Worm (Caenorhabditis elegans) whole organism, L2 larva: ENCODE results near the gene srj-8.
A peak's percentile ranks its signal among the peaks of the same experiment; 100 is the strongest.

Source experiments
- C34F6.9 ChIP-seq: fragments of 150-350 bp; optimal IDR thresholded peaks from 2 replicates; lab custom pipeline; 2014; ENCODE audit warnings: missing biosample characterization, missing genetic modification characterization
- F13H6.1 ChIP-seq: sonication (generic microtip); optimal IDR thresholded peaks from 2 replicates; lab custom pipeline; 2016; ENCODE audit warnings: missing genetic modification characterization, missing compliant biosample characterization
- R02D3.7 ChIP-seq: fragments of 150-350 bp; optimal IDR thresholded peaks from 2 replicates; lab custom pipeline; 2014; ENCODE audit warnings: missing biosample characterization, missing genetic modification characterization
- ZK546.5 ChIP-seq: sonication (generic microtip); optimal IDR thresholded peaks from 2 replicates; lab custom pipeline; 2017; ENCODE audit warnings: missing biosample characterization, missing genetic modification characterization
- aly-2 ChIP-seq: fragments of 150-350 bp; optimal IDR thresholded peaks from 2 replicates; lab custom pipeline; 2014; ENCODE audit warnings: missing biosample characterization, missing genetic modification characterization
- ama-1 ChIP-seq: fragments of 150-350 bp; optimal IDR thresholded peaks from 2 replicates; lab custom pipeline; 2018; ENCODE audit warnings: inconsistent platforms
- blmp-1 ChIP-seq: sonication (generic microtip); optimal IDR thresholded peaks from 2 replicates; lab custom pipeline; 2017; ENCODE audit warnings: missing genetic modification characterization, mild to moderate bottlenecking, missing compliant biosample characterization, antibody characterized with exemption, moderate library complexity; ENCODE audit not compliant: insufficient read depth
- ceh-16 ChIP-seq: fragments of 150-350 bp; optimal IDR thresholded peaks from 2 replicates; lab custom pipeline; 2014; ENCODE audit warnings: missing biosample characterization, missing genetic modification characterization
- ceh-82 ChIP-seq: fragments of 150-350 bp; optimal IDR thresholded peaks from 2 replicates; lab custom pipeline; 2014; ENCODE audit warnings: missing biosample characterization, missing genetic modification characterization
- egl-27 ChIP-seq: sonication (generic microtip); optimal IDR thresholded peaks from 3 replicates; lab custom pipeline; 2017; ENCODE audit warnings: missing biosample characterization, missing genetic modification reagents, missing genetic modification characterization
- elt-1 ChIP-seq: fragments of 150-350 bp; optimal IDR thresholded peaks from 2 replicates; lab custom pipeline; 2014; ENCODE audit warnings: missing biosample characterization, missing genetic modification characterization
- fos-1 ChIP-seq: fragments of 150-350 bp; optimal IDR thresholded peaks from 2 replicates; lab custom pipeline; 2014; ENCODE audit warnings: missing biosample characterization, missing genetic modification characterization
- gmeb-1 ChIP-seq: fragments of 150-350 bp; optimal IDR thresholded peaks from 2 replicates; lab custom pipeline; 2014; ENCODE audit warnings: missing biosample characterization, missing genetic modification characterization
- lin-11 ChIP-seq: fragments of 150-350 bp; sonication (generic microtip); optimal IDR thresholded peaks from 2 replicates; lab custom pipeline; 2014; ENCODE audit warnings: missing biosample characterization, missing genetic modification characterization, inconsistent platforms, mixed read lengths
- lin-13 ChIP-seq: fragments of 150-350 bp; optimal IDR thresholded peaks from 2 replicates; lab custom pipeline; 2014; ENCODE audit warnings: missing biosample characterization, missing genetic modification reagents, missing genetic modification characterization
- lin-39 ChIP-seq: fragments of 150-350 bp; optimal IDR thresholded peaks from 2 replicates; lab custom pipeline; 2014; ENCODE audit warnings: missing biosample characterization, missing genetic modification reagents, missing genetic modification characterization
- lsy-2 ChIP-seq, 2 experiments: fragments of 150-350 bp in 1 of 2; sonication (generic microtip) in 1 of 2; optimal IDR thresholded peaks; 2 replicates each; lab custom pipeline; 2014 to 2017; ENCODE audit warnings: missing biosample characterization in 2 of 2, missing genetic modification characterization in 2 of 2
- mab-5 ChIP-seq: fragments of 150-350 bp; optimal IDR thresholded peaks from 2 replicates; lab custom pipeline; 2014; ENCODE audit warnings: missing biosample characterization, missing genetic modification characterization
- mbf-1 ChIP-seq: sonication (generic microtip); optimal IDR thresholded peaks from 2 replicates; lab custom pipeline; 2017; ENCODE audit warnings: missing biosample characterization, missing genetic modification characterization
- nhr-11 ChIP-seq: fragments of 150-350 bp; optimal IDR thresholded peaks from 2 replicates; lab custom pipeline; 2014; ENCODE audit warnings: missing biosample characterization, missing genetic modification characterization
- nhr-129 ChIP-seq: fragments of 150-350 bp; optimal IDR thresholded peaks from 2 replicates; lab custom pipeline; 2014; ENCODE audit warnings: missing biosample characterization, missing genetic modification characterization
- nhr-21 ChIP-seq: fragments of 150-350 bp; optimal IDR thresholded peaks from 2 replicates; lab custom pipeline; 2014; ENCODE audit warnings: missing biosample characterization, missing genetic modification characterization
- nhr-23 ChIP-seq: fragments of 150-350 bp; optimal IDR thresholded peaks from 2 replicates; lab custom pipeline; 2014; ENCODE audit warnings: missing biosample characterization, missing genetic modification reagents, missing genetic modification characterization
- nhr-237 ChIP-seq: fragments of 150-350 bp; optimal IDR thresholded peaks from 2 replicates; lab custom pipeline; 2014; ENCODE audit warnings: missing biosample characterization, missing genetic modification characterization
- nhr-6 ChIP-seq: fragments of 150-350 bp; optimal IDR thresholded peaks from 2 replicates; lab custom pipeline; 2014; ENCODE audit warnings: missing biosample characterization, missing genetic modification characterization
- nhr-77 ChIP-seq: fragments of 150-350 bp; optimal IDR thresholded peaks from 2 replicates; lab custom pipeline; 2014; ENCODE audit warnings: missing biosample characterization, missing genetic modification characterization
- peb-1 ChIP-seq: fragments of 150-350 bp; optimal IDR thresholded peaks from 2 replicates; lab custom pipeline; 2014; ENCODE audit warnings: missing biosample characterization, missing genetic modification characterization
- sem-4 ChIP-seq: fragments of 150-350 bp; optimal IDR thresholded peaks from 2 replicates; lab custom pipeline; 2014; ENCODE audit warnings: missing biosample characterization, missing genetic modification reagents, missing genetic modification characterization
- sma-3 ChIP-seq: sonication (generic microtip); optimal IDR thresholded peaks from 2 replicates; lab custom pipeline; 2016; ENCODE audit warnings: missing genetic modification reagents, missing genetic modification characterization, missing compliant biosample characterization
- sma-9 ChIP-seq, 2 experiments: fragments of 150-350 bp in 1 of 2; sonication (generic microtip) in 1 of 2; optimal IDR thresholded peaks; 2 replicates each; lab custom pipeline; 2014 to 2016; ENCODE audit warnings: missing genetic modification characterization in 2 of 2, mild to moderate bottlenecking in 1 of 2, missing biosample characterization in 1 of 2, missing compliant biosample characterization in 1 of 2, missing genetic modification reagents in 1 of 2, moderate library complexity in 1 of 2
- unc-39 ChIP-seq: fragments of 150-350 bp; optimal IDR thresholded peaks from 2 replicates; lab custom pipeline; 2014; ENCODE audit warnings: missing biosample characterization, missing genetic modification characterization
- unc-55 ChIP-seq: fragments of 150-350 bp; sonication (generic microtip); optimal IDR thresholded peaks from 3 replicates; lab custom pipeline; 2014; ENCODE audit warnings: missing biosample characterization, missing genetic modification reagents, missing genetic modification characterization
- zag-1 ChIP-seq: fragments of 150-350 bp; optimal IDR thresholded peaks from 2 replicates; lab custom pipeline; 2014; ENCODE audit warnings: missing biosample characterization, missing genetic modification characterization
- ztf-1 ChIP-seq: fragments of 200-800 bp; sonication (Bioruptor generic); conservative IDR thresholded peaks from 2 replicates; pipeline ENCODE4 v1.3.6; 2022; ENCODE audit warnings: missing genetic modification characterization, missing compliant biosample characterization
- ztf-4 ChIP-seq: fragments of 150-350 bp; optimal IDR thresholded peaks from 2 replicates; lab custom pipeline; 2014; ENCODE audit warnings: missing biosample characterization, missing genetic modification characterization

The srj-8 gene

DNA sequence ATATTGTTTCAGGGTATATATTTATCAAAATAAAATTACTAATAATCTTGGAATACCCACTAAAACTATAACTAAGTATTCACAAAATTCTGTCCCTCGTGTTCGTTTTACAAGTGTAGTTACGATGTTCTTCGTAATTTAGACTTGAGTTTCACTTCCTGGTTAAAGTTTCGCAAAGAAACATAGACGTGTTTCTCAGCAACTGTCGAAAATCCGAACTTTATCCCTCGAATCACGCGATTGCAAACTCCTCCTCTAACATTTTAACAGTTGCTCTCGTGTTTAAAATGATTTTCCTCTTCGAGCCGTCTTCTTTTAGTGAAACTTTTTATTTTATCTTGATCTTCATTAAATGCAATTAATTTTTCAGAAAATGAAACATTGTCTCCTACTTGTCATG is 32.4 kb downstream of the srj-8 start, which contains the start of gene T28A11.2:
Gene T28A11.2, plus strand, starts transcription at position 371 of the 400 bp plus-strand sequence.
- TF ChIP-seq lin-11 (tag; lab: Kevin White, UChicago) (no peak), F13H6.1 (tag; lab: Kevin White, UChicago) (peak; percentile 50), unc-55 (no peak), nhr-23 (tag; lab: Kevin White, UChicago) (no peak), ztf-4 (tag; lab: Kevin White, UChicago) (no peak), sma-9 (GFP tag; optimal IDR thresholded peaks at IDR 0.05; lab: Kevin White, UChicago) (peak; percentile 71), sma-9 (tag; optimal IDR thresholded peaks at IDR 0.05; lab: Kevin White, UChicago) (no peak), nhr-11 (tag; lab: Kevin White, UChicago) (no peak), blmp-1 (tag; lab: Kevin White, UChicago) (no peak), lsy-2 (tag; optimal IDR thresholded peaks at IDR 0.05; lab: Kevin White, UChicago) (no peak), aly-2 (tag; lab: Kevin White, UChicago) (no peak), sem-4 (peak; percentile 8), nhr-129 (tag; lab: Kevin White, UChicago) (no peak), ceh-16 (tag; lab: Kevin White, UChicago) (no peak), ama-1 (lab: Kevin White, UChicago) (no peak), fos-1 (tag; lab: Kevin White, UChicago) (no peak), mbf-1 (tag; lab: Kevin White, UChicago) (no peak)

DNA sequence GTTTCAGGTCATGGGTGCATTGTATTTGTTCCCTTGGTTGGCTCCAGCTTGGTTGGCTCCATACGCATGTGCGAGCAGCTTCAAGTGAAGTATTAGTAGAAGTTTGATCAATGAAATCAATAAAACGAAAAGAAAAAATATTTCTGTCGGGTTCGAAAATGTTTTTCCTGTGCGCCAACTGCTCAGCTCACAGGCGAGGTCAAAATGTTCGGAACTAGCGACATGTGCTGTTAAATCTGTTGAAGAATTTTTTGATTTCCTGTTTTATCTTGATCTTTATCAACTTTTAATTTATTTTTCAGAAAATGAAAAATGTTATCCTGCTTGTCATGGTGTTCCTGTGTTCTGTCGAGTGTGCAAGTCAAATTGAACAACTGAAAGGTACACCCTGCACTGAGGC is 33.9 kb downstream of the srj-8 start, which contains the start of gene T28A11.25:
Gene T28A11.25, plus strand, starts transcription at position 301 of the 400 bp plus-strand sequence.
- TF ChIP-seq sma-9 (GFP tag; optimal IDR thresholded peaks at IDR 0.05; lab: Kevin White, UChicago) = peak; percentile 64
- TF ChIP-seq sma-9 (tag; optimal IDR thresholded peaks at IDR 0.05; lab: Kevin White, UChicago) = no peak
- TF ChIP-seq ztf-4 (tag; lab: Kevin White, UChicago) = no peak

DNA sequence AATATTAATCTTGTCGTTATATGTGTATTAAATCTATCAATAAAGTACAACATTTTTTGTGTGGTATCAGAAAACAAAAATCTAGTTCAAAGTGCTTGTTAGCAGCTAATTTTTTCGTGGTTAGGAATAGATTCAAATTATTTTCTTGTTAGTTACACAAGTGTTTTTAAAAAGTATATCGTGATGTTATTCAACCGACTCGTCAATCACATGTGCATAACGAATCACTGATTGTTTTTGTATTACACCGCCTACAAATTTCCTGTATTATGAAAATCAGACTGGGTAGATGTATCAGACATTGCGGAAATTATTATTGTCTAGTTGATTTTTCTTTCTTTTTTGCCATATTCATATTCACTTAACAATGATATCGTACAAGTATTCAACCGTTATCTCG is 35.3 kb downstream of the srj-8 start, which contains the start of gene str-64:
Gene str-64, plus strand, starts transcription at position 301 of the 400 bp plus-strand sequence.
- TF ChIP-seq ztf-1 (no peak), gmeb-1 (tag; lab: Kevin White, UChicago) (no peak), unc-39 (tag; lab: Kevin White, UChicago) (no peak), fos-1 (tag; lab: Kevin White, UChicago) (no peak)

DNA sequence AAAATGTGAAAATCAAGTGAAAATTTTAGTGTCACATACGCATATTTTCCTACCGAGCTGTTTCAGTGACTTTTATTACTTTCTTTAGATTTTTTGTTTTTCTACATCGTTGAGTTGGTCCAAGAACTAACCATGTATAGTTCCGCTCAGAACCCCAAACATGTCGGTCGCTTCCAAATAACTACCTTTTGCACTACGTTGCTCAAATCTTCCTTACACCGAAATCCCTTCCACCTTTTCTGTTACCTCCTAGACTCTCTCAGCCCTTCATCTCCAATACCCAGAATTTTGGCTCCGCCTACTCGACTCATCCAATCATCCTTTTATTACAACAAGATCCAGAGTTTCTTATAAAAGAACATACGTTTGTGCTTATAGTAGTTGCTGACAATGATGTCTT is 37.0 kb downstream of the srj-8 start, which contains the start of gene F35F10.5:
Gene F35F10.5, plus strand, starts transcription at position 301 of the 400 bp plus-strand sequence.
- TF ChIP-seq lsy-2 (tag; optimal IDR thresholded peaks at IDR 0.05; lab: Kevin White, UChicago) (no peak), sma-3 (GFP tag; lab: Kevin White, UChicago) (no peak), sem-4 (no peak), peb-1 (tag; lab: Kevin White, UChicago) (no peak), nhr-77 (no peak), aly-2 (tag; lab: Kevin White, UChicago) (no peak), nhr-21 (tag; lab: Kevin White, UChicago) (no peak), mbf-1 (tag; lab: Kevin White, UChicago) (no peak), ceh-82 (tag; lab: Kevin White, UChicago) (no peak), nhr-6 (tag; lab: Kevin White, UChicago) (no peak), nhr-237 (no peak), unc-39 (tag; lab: Kevin White, UChicago) (no peak), zag-1 (no peak), ztf-1 (no peak), F13H6.1 (tag; lab: Kevin White, UChicago) (no peak), egl-27 (no peak), ZK546.5 (tag; lab: Kevin White, UChicago) (no peak)

- TF ChIP-seq R02D3.7 (tag; lab: Kevin White, UChicago) (no peak), C34F6.9 (tag; lab: Kevin White, UChicago) (no peak), peb-1 (tag; lab: Kevin White, UChicago) (no peak), elt-1 (no peak), lin-13 (GFP tag; lab: Kevin White, UChicago) (no peak), aly-2 (tag; lab: Kevin White, UChicago) (no peak), ZK546.5 (tag; lab: Kevin White, UChicago) (no peak), lin-39 (tag; lab: Kevin White, UChicago) (no peak), ceh-82 (tag; lab: Kevin White, UChicago) (no peak), nhr-21 (tag; lab: Kevin White, UChicago) (no peak), sma-3 (GFP tag; lab: Kevin White, UChicago) (no peak), unc-55 (no peak), mab-5 (tag; lab: Kevin White, UChicago) (no peak)
These were observed 39.7 kb downstream of the srj-8 start, which contains the start of gene F35F10.7 for ce11 chrV:3287330-3287729. Gene F35F10.7 (minus strand): TSS chrV:3287430.
